Worm (Caenorhabditis elegans) whole organism, early embryonic: ENCODE measurements around the gene tnt-2.

Experiments used
- B0310.2 ChIP-seq: sonication (generic microtip); optimal IDR thresholded peaks from 2 replicates; lab custom pipeline; 2016; ENCODE audit warnings: mild to moderate bottlenecking, missing genetic modification characterization, missing compliant biosample characterization
- F13C5.2 ChIP-seq: sonication (generic microtip); optimal IDR thresholded peaks from 2 replicates; lab custom pipeline; 2017; ENCODE audit warnings: mild to moderate bottlenecking, missing genetic modification characterization, inconsistent platforms, missing compliant biosample characterization
- ama-1 ChIP-seq: fragments of 150-350 bp; optimal IDR thresholded peaks from 2 replicates; lab custom pipeline; 2014
- ceh-36 ChIP-seq: sonication (generic microtip); optimal IDR thresholded peaks from 2 replicates; lab custom pipeline; 2016; ENCODE audit warnings: missing genetic modification characterization, inconsistent platforms, missing compliant biosample characterization
- flt-1 ChIP-seq: fragments of 200-800 bp; sonication (Bioruptor generic); IDR thresholded peaks from 2 replicates; pipeline ENCODE4 v1.3.6; 2022; ENCODE audit warnings: missing genetic modification characterization, missing compliant biosample characterization
- hmbx-1 ChIP-seq: sonication (generic microtip); optimal IDR thresholded peaks from 2 replicates; lab custom pipeline; 2016; ENCODE audit warnings: mild to moderate bottlenecking, missing genetic modification characterization, missing compliant biosample characterization
- hmg-4 ChIP-seq: fragments of 200-800 bp; sonication (Bioruptor generic); optimal IDR thresholded peaks from 2 replicates; lab custom pipeline; 2018; ENCODE audit warnings: mild to moderate bottlenecking, missing genetic modification characterization, missing compliant biosample characterization
- hnd-1 ChIP-seq: sonication (generic microtip); optimal IDR thresholded peaks from 2 replicates; lab custom pipeline; 2016; ENCODE audit warnings: missing genetic modification characterization, missing compliant biosample characterization
- pes-1 ChIP-seq: fragments of 200-800 bp; sonication (Bioruptor generic); IDR thresholded peaks from 2 replicates; pipeline ENCODE4 v1.3.6; 2022; ENCODE audit warnings: missing genetic modification reagents, missing genetic modification characterization, missing compliant biosample characterization
- scrt-1 ChIP-seq: fragments of 200-800 bp; sonication (Bioruptor generic); IDR thresholded peaks from 2 replicates; pipeline ENCODE4 v1.3.6; 2022; ENCODE audit warnings: missing genetic modification characterization, missing compliant biosample characterization
- sea-1 ChIP-seq: fragments of 200-800 bp; sonication (Bioruptor generic); conservative IDR thresholded peaks from 2 replicates; pipeline ENCODE4 v1.3.6; 2022; ENCODE audit warnings: missing genetic modification characterization, missing compliant biosample characterization
- tbx-11 ChIP-seq: fragments of 200-800 bp; sonication (Bioruptor generic); IDR thresholded peaks from 2 replicates; pipeline ENCODE4 v1.3.6; 2022; ENCODE audit warnings: missing genetic modification characterization, missing compliant biosample characterization
- tbx-37 ChIP-seq: fragments of 200-800 bp; sonication (Bioruptor generic); conservative IDR thresholded peaks from 2 replicates; pipeline ENCODE4 v1.3.6; 2022; ENCODE audit warnings: missing genetic modification reagents, missing genetic modification characterization, missing compliant biosample characterization
- tra-4 ChIP-seq: sonication (generic microtip); optimal IDR thresholded peaks from 2 replicates; lab custom pipeline; 2017; ENCODE audit warnings: missing genetic modification characterization, missing compliant biosample characterization

ce11 chrX:8697517-8697916 is 25.8 kb downstream of the tnt-2 start, which contains the start of gene frpr-8:
- TF ChIP-seq sea-1 (no peak), tbx-37 (GFP tag; lab: Robert Waterston, UW) (no peak), ceh-36 (tag; lab: Kevin White, UChicago) (no peak), pes-1 (GFP tag; lab: Robert Waterston, UW) (no peak), B0310.2 (tag; lab: Kevin White, UChicago) (no peak), tbx-11 (GFP tag; lab: Robert Waterston, UW) (no peak), hnd-1 (tag; lab: Kevin White, UChicago) (no peak), ama-1 (lab: Kevin White, UChicago) (no peak), F13C5.2 (no peak), hmbx-1 (tag; lab: Kevin White, UChicago) (no peak), flt-1 (GFP tag; lab: Robert Waterston, UW) (no peak), hmg-4 (no peak), tra-4 (no peak), scrt-1 (GFP tag; lab: Robert Waterston, UW) (no peak)
